Worm (Caenorhabditis elegans) whole organism, L4 larva: ENCODE results near the gene mlc-4.
"Not testable (repeated sequence)": the region's sequence is repeated elsewhere in the genome, so short reads cannot be mapped to it uniquely, and the experiment has no call there.

ENCODE experiments used
- R02D3.7 ChIP-seq: fragments of 150-350 bp; sonication (generic microtip); optimal IDR thresholded peaks from 3 replicates; lab custom pipeline; 2014; ENCODE audit warnings: missing biosample characterization, missing genetic modification characterization
- ama-1 ChIP-seq: fragments of 150-350 bp; optimal IDR thresholded peaks from 2 replicates; lab custom pipeline; 2014; ENCODE audit warnings: inconsistent platforms, mixed read lengths
- ceh-44 ChIP-seq: fragments of 200-800 bp; sonication (Bioruptor generic); IDR thresholded peaks from 2 replicates; pipeline ENCODE4 v1.3.6; 2022; ENCODE audit warnings: missing genetic modification reagents, missing genetic modification characterization, missing compliant biosample characterization
- dmd-9 ChIP-seq: fragments of 200-800 bp; sonication (Bioruptor generic); IDR thresholded peaks from 2 replicates; pipeline ENCODE4 v1.3.6; 2022; ENCODE audit warnings: missing genetic modification reagents, missing genetic modification characterization, missing compliant biosample characterization
- hlh-30 ChIP-seq: sonication (generic microtip); optimal IDR thresholded peaks from 2 replicates; lab custom pipeline; 2017; ENCODE audit warnings: antibody characterized with exemption, mild to moderate bottlenecking, missing genetic modification characterization, missing compliant biosample characterization; ENCODE audit not compliant: insufficient read depth
- lsy-2 ChIP-seq, 2 experiments: fragments of 150-350 bp in 1 of 2; sonication (generic microtip) in 1 of 2; optimal IDR thresholded peaks; 2 replicates each; lab custom pipeline; 2014 to 2017; ENCODE audit warnings: missing biosample characterization in 2 of 2, missing genetic modification characterization in 2 of 2
- mxl-3 ChIP-seq: fragments of 200-800 bp; sonication (Bioruptor generic); optimal IDR thresholded peaks from 2 replicates; lab custom pipeline; 2018; ENCODE audit warnings: mild to moderate bottlenecking, missing genetic modification characterization, missing compliant biosample characterization
- unc-62 ChIP-seq, 3 experiments: fragments of 150-350 bp in 1 of 3; sonication (generic microtip); optimal IDR thresholded peaks in 2 of 3; peaks in 1 of 3; 1 replicate in 1 of 3; 2 replicates in 2 of 3; lab custom pipeline; 2014 to 2017; ENCODE audit warnings: missing biosample characterization in 3 of 3, missing genetic modification characterization in 3 of 3, missing genetic modification reagents in 3 of 3, missing genotype in 1 of 3
- zag-1 ChIP-seq: fragments of 150-350 bp; optimal IDR thresholded peaks from 2 replicates; lab custom pipeline; 2014; ENCODE audit warnings: missing biosample characterization, missing genetic modification characterization
- ztf-7 ChIP-seq: fragments of 150-350 bp; optimal IDR thresholded peaks from 2 replicates; lab custom pipeline; 2014; ENCODE audit warnings: missing biosample characterization, missing genetic modification characterization

DNA sequence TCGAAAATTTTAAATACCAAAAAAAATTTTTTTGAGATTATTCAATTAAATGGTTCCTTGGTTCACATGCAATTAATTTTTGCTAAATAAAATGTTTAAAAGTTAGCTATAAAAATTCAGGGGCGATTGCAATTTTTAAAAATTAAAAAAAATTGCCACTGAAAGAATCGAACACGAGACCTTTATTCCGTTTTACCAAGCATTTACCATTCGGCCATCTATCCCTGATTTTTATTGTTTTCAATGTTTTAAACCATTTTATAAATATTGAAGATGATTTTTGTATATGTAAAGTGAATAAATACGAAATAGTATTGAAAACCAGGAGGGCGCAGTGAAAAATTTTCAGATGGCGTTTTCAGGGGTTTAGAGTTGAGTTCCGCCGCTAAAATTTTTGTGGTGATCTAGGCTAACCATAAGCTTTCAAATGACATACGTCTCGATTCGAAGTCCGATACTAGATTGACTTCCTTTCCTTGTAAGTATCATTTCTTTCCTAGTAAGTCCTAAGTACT is 31.3 kb downstream of the mlc-4 start:
- not testable (repeated sequence) for TF ChIP-seq lsy-2 (tag; optimal IDR thresholded peaks at IDR 0.05; lab: Kevin White, UChicago); dmd-9 (GFP tag; lab: Robert Waterston, UW); unc-62 (GFP tag; optimal IDR thresholded peaks at IDR 0.05 in 1 of 2; lab: Kevin White, UChicago); unc-62 (tag; optimal IDR thresholded peaks at IDR 0.05; lab: Kevin White, UChicago); zag-1 (tag; lab: Kevin White, UChicago); ama-1 (lab: Kevin White, UChicago); mxl-3 (GFP tag; lab: Kevin White, UChicago); hlh-30 (tag; lab: Kevin White, UChicago); ceh-44; ztf-7 (tag; lab: Kevin White, UChicago); R02D3.7 (tag; lab: Kevin White, UChicago)
